Worm (Caenorhabditis elegans) whole organism, L1 larva: Measurements from ENCODE around the gene C34E10.9.

Source experiments
- C04F5.9 ChIP-seq: sonication (generic microtip); optimal IDR thresholded peaks from 2 replicates; lab custom pipeline; 2016; ENCODE audit warnings: missing genetic modification characterization, missing compliant biosample characterization
- C16A3.4 ChIP-seq: fragments of 150-350 bp; optimal IDR thresholded peaks from 2 replicates; lab custom pipeline; 2014; ENCODE audit warnings: missing biosample characterization, missing genetic modification characterization
- F16B12.6 ChIP-seq: fragments of 150-350 bp; optimal IDR thresholded peaks from 2 replicates; lab custom pipeline; 2014; ENCODE audit warnings: missing biosample characterization, missing genetic modification characterization
- Y116A8C.19 ChIP-seq: sonication (generic microtip); optimal IDR thresholded peaks from 2 replicates; lab custom pipeline; 2016; ENCODE audit warnings: missing compliant biosample characterization, missing genetic modification characterization, borderline replicate concordance
- aha-1 ChIP-seq: fragments of 150-350 bp; optimal IDR thresholded peaks from 2 replicates; lab custom pipeline; 2014; ENCODE audit warnings: missing biosample characterization, missing genetic modification characterization
- alr-1 ChIP-seq: fragments of 200-800 bp; sonication (Bioruptor generic); optimal IDR thresholded peaks from 2 replicates; lab custom pipeline; 2018; ENCODE audit warnings: borderline replicate concordance, mild to moderate bottlenecking, missing genetic modification characterization, missing compliant biosample characterization
- aly-2 ChIP-seq: fragments of 150-350 bp; optimal IDR thresholded peaks from 2 replicates; lab custom pipeline; 2014; ENCODE audit warnings: missing biosample characterization, missing genetic modification characterization
- ama-1 ChIP-seq: fragments of 150-350 bp; optimal IDR thresholded peaks from 2 replicates; lab custom pipeline; 2014
- ceh-8 ChIP-seq: fragments of 200-800 bp; sonication (Bioruptor generic); optimal IDR thresholded peaks from 2 replicates; lab custom pipeline; 2018; ENCODE audit warnings: mild to moderate bottlenecking, missing genetic modification characterization, moderate library complexity, missing compliant biosample characterization
- ceh-88 ChIP-seq: fragments of 200-800 bp; sonication (Bioruptor generic); IDR thresholded peaks from 2 replicates; pipeline ENCODE4 v1.3.6; 2022; ENCODE audit warnings: missing genetic modification characterization, missing compliant biosample characterization
- ceh-90 ChIP-seq: sonication (generic microtip); optimal IDR thresholded peaks from 2 replicates; lab custom pipeline; 2016; ENCODE audit warnings: missing genetic modification characterization, missing compliant biosample characterization
- ces-1 ChIP-seq: fragments of 150-350 bp; optimal IDR thresholded peaks from 2 replicates; lab custom pipeline; 2014; ENCODE audit warnings: missing biosample characterization, missing genetic modification reagents, missing genetic modification characterization
- dsc-1 ChIP-seq: sonication (generic microtip); optimal IDR thresholded peaks from 2 replicates; lab custom pipeline; 2016; ENCODE audit warnings: mild to moderate bottlenecking, missing genetic modification characterization, missing compliant biosample characterization
- efl-1 ChIP-seq, 4 experiments: fragments of 150-350 bp; optimal IDR thresholded peaks in 3 of 4; peaks in 1 of 4; 1 replicate in 1 of 4; 2 replicates in 3 of 4; lab custom pipeline; 2014; ENCODE audit warnings: missing biosample characterization in 2 of 4, missing genetic modification characterization in 2 of 4, missing genetic modification reagents in 2 of 4
- egl-13 ChIP-seq: sonication (generic microtip); optimal IDR thresholded peaks from 2 replicates; lab custom pipeline; 2016; ENCODE audit warnings: missing genotype, missing genetic modification reagents, missing genetic modification characterization, missing compliant biosample characterization
- elt-2 ChIP-seq: sonication (generic microtip); optimal IDR thresholded peaks from 2 replicates; lab custom pipeline; 2016; ENCODE audit warnings: missing genetic modification characterization, mild to moderate bottlenecking, inconsistent platforms, missing compliant biosample characterization, missing genetic modification reagents
- elt-3 ChIP-seq, 6 experiments: fragments of 150-350 bp in 1 of 6; sonication (generic microtip); optimal IDR thresholded peaks; 2 replicates each; lab custom pipeline; 2017 to 2018; ENCODE audit warnings: missing biosample characterization in 6 of 6, missing genetic modification characterization in 6 of 6, inconsistent platforms in 1 of 6
- fkh-4 ChIP-seq: sonication (generic microtip); optimal IDR thresholded peaks from 2 replicates; lab custom pipeline; 2016; ENCODE audit warnings: missing compliant biosample characterization, missing genetic modification characterization, borderline replicate concordance
- fkh-8 ChIP-seq: sonication (generic microtip); optimal IDR thresholded peaks from 2 replicates; lab custom pipeline; 2016; ENCODE audit warnings: mild to moderate bottlenecking, missing genetic modification characterization, missing compliant biosample characterization
- hlh-4 ChIP-seq: sonication (generic microtip); optimal IDR thresholded peaks from 2 replicates; lab custom pipeline; 2016; ENCODE audit warnings: mild to moderate bottlenecking, missing genetic modification characterization, missing compliant biosample characterization
- jun-1 ChIP-seq: fragments of 150-350 bp; optimal IDR thresholded peaks from 2 replicates; lab custom pipeline; 2014; ENCODE audit warnings: missing biosample characterization, missing genetic modification reagents, missing genetic modification characterization
- lin-13 ChIP-seq: fragments of 150-350 bp; optimal IDR thresholded peaks from 2 replicates; lab custom pipeline; 2014; ENCODE audit warnings: missing biosample characterization, missing genetic modification reagents, missing genetic modification characterization
- lin-14 ChIP-seq: fragments of 200-800 bp; sonication (Bioruptor generic); optimal IDR thresholded peaks from 2 replicates; lab custom pipeline; 2018; ENCODE audit warnings: mild to moderate bottlenecking, missing genetic modification characterization, moderate library complexity, missing compliant biosample characterization
- lin-15B ChIP-seq: fragments of 150-350 bp; sonication (generic microtip); optimal IDR thresholded peaks from 3 replicates; lab custom pipeline; 2014; ENCODE audit warnings: missing biosample characterization, missing genetic modification characterization
- lin-35 ChIP-seq, 2 experiments: fragments of 150-350 bp; optimal IDR thresholded peaks; 2 replicates each; lab custom pipeline; 2014; ENCODE audit warnings: missing biosample characterization in 2 of 2, missing genetic modification characterization in 2 of 2, missing genetic modification reagents in 2 of 2
- lin-39 ChIP-seq: fragments of 150-350 bp; optimal IDR thresholded peaks from 2 replicates; lab custom pipeline; 2014; ENCODE audit warnings: missing biosample characterization, missing genetic modification reagents, missing genetic modification characterization
- lir-3 ChIP-seq: sonication (generic microtip); optimal IDR thresholded peaks from 2 replicates; lab custom pipeline; 2016; ENCODE audit warnings: mild to moderate bottlenecking, missing genetic modification characterization, moderate library complexity, missing compliant biosample characterization; ENCODE audit not compliant: poor library complexity
- lsy-2 ChIP-seq, 2 experiments: fragments of 150-350 bp; optimal IDR thresholded peaks; 2 replicates each; lab custom pipeline; 2014; ENCODE audit warnings: missing biosample characterization in 2 of 2, missing genetic modification characterization in 2 of 2
- mep-1 ChIP-seq: fragments of 150-350 bp; optimal IDR thresholded peaks from 2 replicates; lab custom pipeline; 2014; ENCODE audit warnings: missing biosample characterization, missing genetic modification characterization
- nhr-11 ChIP-seq: fragments of 150-350 bp; optimal IDR thresholded peaks from 2 replicates; lab custom pipeline; 2014; ENCODE audit warnings: missing biosample characterization, missing genetic modification characterization
- nhr-12 ChIP-seq: sonication (generic microtip); optimal IDR thresholded peaks from 2 replicates; lab custom pipeline; 2017; ENCODE audit warnings: missing biosample characterization, missing genetic modification characterization
- nhr-19 ChIP-seq: fragments of 200-800 bp; sonication (Bioruptor generic); conservative IDR thresholded peaks from 2 replicates; pipeline ENCODE4 v1.3.6; 2022; ENCODE audit warnings: missing genetic modification characterization, missing compliant biosample characterization
- nhr-20 ChIP-seq: sonication (generic microtip); optimal IDR thresholded peaks from 2 replicates; lab custom pipeline; 2016; ENCODE audit warnings: mild to moderate bottlenecking, missing genetic modification characterization, missing compliant biosample characterization
- nhr-237 ChIP-seq: fragments of 150-350 bp; optimal IDR thresholded peaks from 2 replicates; lab custom pipeline; 2014; ENCODE audit warnings: missing biosample characterization, missing genetic modification characterization
- nhr-71 ChIP-seq: sonication (generic microtip); optimal IDR thresholded peaks from 2 replicates; lab custom pipeline; 2016; ENCODE audit warnings: mild to moderate bottlenecking, missing genetic modification characterization, moderate library complexity, missing compliant biosample characterization
- nhr-76 ChIP-seq: sonication (generic microtip); optimal IDR thresholded peaks from 2 replicates; lab custom pipeline; 2017; ENCODE audit warnings: missing biosample characterization, missing genetic modification characterization
- nhr-77 ChIP-seq: fragments of 150-350 bp; optimal IDR thresholded peaks from 2 replicates; lab custom pipeline; 2014; ENCODE audit warnings: missing biosample characterization, missing genetic modification characterization
- nhr-90 ChIP-seq: sonication (generic microtip); optimal IDR thresholded peaks from 2 replicates; lab custom pipeline; 2016; ENCODE audit warnings: mild to moderate bottlenecking, missing genetic modification characterization, missing compliant biosample characterization; ENCODE audit not compliant: poor library complexity
- pag-3 ChIP-seq: sonication (generic microtip); optimal IDR thresholded peaks from 2 replicates; lab custom pipeline; 2017; ENCODE audit warnings: missing genetic modification characterization, mild to moderate bottlenecking, missing compliant biosample characterization, antibody characterized with exemption, borderline replicate concordance; ENCODE audit not compliant: insufficient read depth
- pax-3 ChIP-seq: fragments of 200-800 bp; sonication (Bioruptor generic); optimal IDR thresholded peaks from 2 replicates; lab custom pipeline; 2018; ENCODE audit warnings: mild to moderate bottlenecking, missing genetic modification characterization, moderate library complexity, missing compliant biosample characterization
- pqm-1 ChIP-seq: sonication (generic microtip); optimal IDR thresholded peaks from 3 replicates; lab custom pipeline; 2017; ENCODE audit warnings: missing biosample characterization, missing genetic modification characterization
- rnt-1 ChIP-seq: sonication (generic microtip); optimal IDR thresholded peaks from 2 replicates; lab custom pipeline; 2016; ENCODE audit warnings: mild to moderate bottlenecking, missing genetic modification characterization, moderate library complexity, missing compliant biosample characterization
- skn-1 ChIP-seq: fragments of 150-350 bp; optimal IDR thresholded peaks from 2 replicates; lab custom pipeline; 2014; ENCODE audit warnings: missing biosample characterization, missing genetic modification characterization
- sup-37 ChIP-seq: fragments of 200-800 bp; sonication (Bioruptor generic); optimal IDR thresholded peaks from 2 replicates; lab custom pipeline; 2018; ENCODE audit warnings: mild to moderate bottlenecking, missing genetic modification characterization, missing compliant biosample characterization
- swsn-7 ChIP-seq: sonication (generic microtip); optimal IDR thresholded peaks from 2 replicates; lab custom pipeline; 2016; ENCODE audit warnings: missing genetic modification characterization, missing compliant biosample characterization
- tlp-1 ChIP-seq: fragments of 150-350 bp; optimal IDR thresholded peaks from 2 replicates; lab custom pipeline; 2014; ENCODE audit warnings: missing biosample characterization, missing genetic modification characterization
- unc-130 ChIP-seq: fragments of 150-350 bp; optimal IDR thresholded peaks from 2 replicates; lab custom pipeline; 2017; ENCODE audit warnings: missing biosample characterization, missing genetic modification characterization, inconsistent platforms
- unc-30 ChIP-seq: sonication (generic microtip); optimal IDR thresholded peaks from 2 replicates; lab custom pipeline; 2017; ENCODE audit warnings: missing biosample characterization, missing genetic modification characterization
- unc-62 ChIP-seq: fragments of 150-350 bp; optimal IDR thresholded peaks from 2 replicates; lab custom pipeline; 2014; ENCODE audit warnings: missing biosample characterization, missing genetic modification reagents, missing genetic modification characterization
- unc-98 ChIP-seq: fragments of 200-800 bp; sonication (Bioruptor generic); IDR thresholded peaks from 2 replicates; pipeline ENCODE4 v1.3.6; 2022; ENCODE audit warnings: missing genetic modification characterization, missing compliant biosample characterization
- vab-15 ChIP-seq: sonication (generic microtip); optimal IDR thresholded peaks from 2 replicates; lab custom pipeline; 2017; ENCODE audit warnings: missing genotype, mild to moderate bottlenecking, missing genetic modification characterization, missing compliant biosample characterization
- xbp-1 ChIP-seq: sonication (generic microtip); optimal IDR thresholded peaks from 2 replicates; lab custom pipeline; 2016; ENCODE audit warnings: missing genetic modification characterization, missing compliant biosample characterization
- zip-4 ChIP-seq: fragments of 200-800 bp; sonication (Bioruptor generic); optimal IDR thresholded peaks from 2 replicates; lab custom pipeline; 2018; ENCODE audit warnings: mild to moderate bottlenecking, missing genetic modification characterization, moderate library complexity, missing compliant biosample characterization

C34E10.9 gene

ce11 chrIII:5294867-5295266, 31.7 kb upstream of the C34E10.9 start (continued):
- TF ChIP-seq unc-30 (tag; lab: Kevin White, UChicago) (no peak), lir-3 (tag; lab: Kevin White, UChicago) (no peak), ama-1 (lab: Kevin White, UChicago) (no peak), egl-13 (no peak), ces-1 (GFP tag; lab: Kevin White, UChicago) (no peak), dsc-1 (tag; lab: Kevin White, UChicago) (peak; percentile 76), alr-1 (tag; lab: Kevin White, UChicago) (no peak), jun-1 (tag; lab: Kevin White, UChicago) (no peak), unc-62 (no peak), pqm-1 (tag; lab: Kevin White, UChicago) (no peak), unc-98 (GFP tag; lab: Robert Waterston, UW) (0 out of 2 replicates have a peak, but pooled peaks have one; percentile 27), lin-39 (tag; lab: Kevin White, UChicago) (peak; percentile 43), vab-15 (tag; lab: Kevin White, UChicago) (peak; percentile 27), nhr-20 (tag; lab: Kevin White, UChicago) (no peak), fkh-4 (tag; lab: Kevin White, UChicago) (no peak), rnt-1 (tag; lab: Kevin White, UChicago) (peak; percentile 81), lin-35 (GFP tag; optimal IDR thresholded peaks at IDR 0.05; lab: Kevin White, UChicago) (peak; percentile 43 to 61), pax-3 (tag; lab: Kevin White, UChicago) (no peak), aly-2 (tag; lab: Kevin White, UChicago) (no peak), lin-15B (tag; lab: Kevin White, UChicago) (no peak), lsy-2 (tag; optimal IDR thresholded peaks at IDR 0.05; lab: Kevin White, UChicago) (peak; percentile 55 to 63), unc-130 (no peak), swsn-7 (tag; lab: Kevin White, UChicago) (peak; percentile 65), elt-2 (tag; lab: Kevin White, UChicago) (peak; percentile 40), nhr-77 (tag; lab: Kevin White, UChicago) (peak; percentile 32), lin-13 (GFP tag; lab: Kevin White, UChicago) (no peak), nhr-11 (tag; lab: Kevin White, UChicago) (no peak), C16A3.4 (peak; percentile 40), nhr-90 (tag; lab: Kevin White, UChicago) (peak; percentile 62), zip-4 (peak; percentile 34), pag-3 (tag; lab: Kevin White, UChicago) (no peak), nhr-12 (tag; lab: Kevin White, UChicago) (no peak), F16B12.6 (tag; lab: Kevin White, UChicago) (no peak), ceh-8 (peak; percentile 31), skn-1 (tag; lab: Kevin White, UChicago) (peak; percentile 59), mep-1 (peak; percentile 64), lin-14 (GFP tag; lab: Kevin White, UChicago) (peak; percentile 81), efl-1 (optimal IDR thresholded peaks at IDR 0.05; lab: Kevin White, UChicago) (peak; percentile 45 to 61), efl-1 (GFP tag; optimal IDR thresholded peaks at IDR 0.05 in 1 of 2; lab: Kevin White, UChicago) (peak; percentile 36 to 93), ceh-88 (GFP tag; lab: Robert Waterston, UW) (0 out of 2 replicates have a peak, but pooled peaks have one; percentile 8), Y116A8C.19 (no peak), nhr-19 (GFP tag; lab: Robert Waterston, UW) (peak; percentile 81), nhr-237 (tag; lab: Kevin White, UChicago) (no peak), aha-1 (tag; lab: Kevin White, UChicago) (no peak), elt-3 (tag; optimal IDR thresholded peaks at IDR 0.05; lab: Kevin White, UChicago) (peak in 1 of 6 experiments; percentile 8), sup-37 (GFP tag; lab: Kevin White, UChicago) (no peak), ceh-90 (no peak), fkh-8 (tag; lab: Kevin White, UChicago) (peak; percentile 28), C04F5.9 (tag; lab: Kevin White, UChicago) (no peak), xbp-1 (tag; lab: Kevin White, UChicago) (peak; percentile 57), tlp-1 (tag; lab: Kevin White, UChicago) (no peak), hlh-4 (tag; lab: Kevin White, UChicago) (no peak), nhr-71 (tag; lab: Kevin White, UChicago) (peak; percentile 83), nhr-76 (tag; lab: Kevin White, UChicago) (peak; percentile 12)
